Worm (Caenorhabditis elegans): ENCODE results near the gene maoc-1.

maoc-1 gene

ce11 chrII:7174843-7175242 lies 21.2 kb upstream of the maoc-1 start, which contains the start of gene glc-4:
Gene glc-4 (minus strand): TSS chrII:7174943.
- no peak for TF ChIP-seq mab-5 (tag; optimal IDR thresholded peaks at IDR 0.05)
- no peak for TF ChIP-seq mdl-1 (tag; optimal IDR thresholded peaks at IDR 0.05)
- TF ChIP-seq nhr-10 (tag; optimal IDR thresholded peaks at IDR 0.05), result no peak
- no peak for TF ChIP-seq ceh-16 (tag; optimal IDR thresholded peaks at IDR 0.05)

- TF ChIP-seq Y55F3AM.14 (GFP tag; optimal IDR thresholded peaks at IDR 0.05) (no peak), C34F6.9 (tag; optimal IDR thresholded peaks at IDR 0.05) (peak; percentile 0)
Observed at ce11 chrII:7176108-7176507, 20.0 kb upstream of the maoc-1 start.

ce11 chrII:7182630-7183029 lies 13.4 kb upstream of the maoc-1 start:
- TF ChIP-seq fos-1 (tag; optimal IDR thresholded peaks at IDR 0.05) (no peak), nhr-77 (tag; optimal IDR thresholded peaks at IDR 0.05) (no peak), gmeb-1 (tag; optimal IDR thresholded peaks at IDR 0.05) (no peak), ztf-11 (tag; optimal IDR thresholded peaks at IDR 0.05) (no peak), sma-3 (GFP tag; optimal IDR thresholded peaks at IDR 0.05) (no peak), sma-9 (GFP tag; optimal IDR thresholded peaks at IDR 0.05) (no peak), sma-9 (tag; optimal IDR thresholded peaks at IDR 0.05) (no peak), unc-39 (tag; optimal IDR thresholded peaks at IDR 0.05) (no peak), unc-55 (GFP tag; optimal IDR thresholded peaks at IDR 0.05) (peak; percentile 50), unc-62 (GFP tag; optimal IDR thresholded peaks at IDR 0.05) (no peak), aly-2 (tag; optimal IDR thresholded peaks at IDR 0.05) (no peak), lsy-2 (tag; optimal IDR thresholded peaks at IDR 0.05) (peak in 1 of 2 experiments; percentile 40), ztf-1 (GFP tag; conservative IDR thresholded peaks at IDR 0.05) (no peak), ama-1 (optimal IDR thresholded peaks at IDR 0.05) (no peak), nhr-6 (tag; optimal IDR thresholded peaks at IDR 0.05) (no peak), snpc-4 (tag; optimal IDR thresholded peaks at IDR 0.05) (no peak), mab-5 (tag; optimal IDR thresholded peaks at IDR 0.05) (no peak), nhr-129 (tag; optimal IDR thresholded peaks at IDR 0.05) (peak; percentile 12), mbf-1 (tag; optimal IDR thresholded peaks at IDR 0.05) (no peak), lin-11 (tag; optimal IDR thresholded peaks at IDR 0.05) (peak; percentile 31), elt-1 (tag; optimal IDR thresholded peaks at IDR 0.05) (no peak), nhr-237 (tag; optimal IDR thresholded peaks at IDR 0.05) (no peak), F13H6.1 (tag; optimal IDR thresholded peaks at IDR 0.05) (peak; percentile 18), ztf-4 (tag; optimal IDR thresholded peaks at IDR 0.05) (no peak), dmd-4 (tag; optimal IDR thresholded peaks at IDR 0.05) (no peak), crh-2 (tag; optimal IDR thresholded peaks at IDR 0.05) (peak; percentile 31), Y55F3AM.14 (GFP tag; optimal IDR thresholded peaks at IDR 0.05) (no peak), zag-1 (tag; optimal IDR thresholded peaks at IDR 0.05) (no peak), nhr-10 (tag; optimal IDR thresholded peaks at IDR 0.05) (no peak), C34F6.9 (tag; optimal IDR thresholded peaks at IDR 0.05) (peak; percentile 64), sem-4 (tag; optimal IDR thresholded peaks at IDR 0.05) (no peak), alr-1 (tag; optimal IDR thresholded peaks at IDR 0.05) (no peak)

- TF ChIP-seq R02D3.7 (tag; optimal IDR thresholded peaks at IDR 0.05) (no peak), snpc-4 (tag; optimal IDR thresholded peaks at IDR 0.05) (peak; percentile 22), sma-3 (GFP tag; optimal IDR thresholded peaks at IDR 0.05) (peak; percentile 55), lin-11 (tag; optimal IDR thresholded peaks at IDR 0.05) (peak; percentile 81), crh-2 (tag; optimal IDR thresholded peaks at IDR 0.05) (peak; percentile 35), ceh-82 (tag; optimal IDR thresholded peaks at IDR 0.05) (no peak), aly-2 (tag; optimal IDR thresholded peaks at IDR 0.05) (no peak), nhr-11 (tag; optimal IDR thresholded peaks at IDR 0.05) (no peak), nhr-23 (tag; optimal IDR thresholded peaks at IDR 0.05) (no peak), elt-1 (tag; optimal IDR thresholded peaks at IDR 0.05) (no peak), unc-62 (GFP tag; optimal IDR thresholded peaks at IDR 0.05) (no peak), nhr-12 (tag; optimal IDR thresholded peaks at IDR 0.05) (no peak), alr-1 (tag; optimal IDR thresholded peaks at IDR 0.05) (no peak), C34F6.9 (tag; optimal IDR thresholded peaks at IDR 0.05) (peak; percentile 67), ceh-16 (tag; optimal IDR thresholded peaks at IDR 0.05) (peak; percentile 41), Y55F3AM.14 (GFP tag; optimal IDR thresholded peaks at IDR 0.05) (peak; percentile 63), nhr-25 (tag; optimal IDR thresholded peaks at IDR 0.05) (no peak), nhr-6 (tag; optimal IDR thresholded peaks at IDR 0.05) (no peak), nhr-129 (tag; optimal IDR thresholded peaks at IDR 0.05) (peak; percentile 76), peb-1 (tag; optimal IDR thresholded peaks at IDR 0.05) (no peak), zag-1 (tag; optimal IDR thresholded peaks at IDR 0.05) (peak; percentile 15), lin-13 (GFP tag; optimal IDR thresholded peaks at IDR 0.05) (peak; percentile 73), fos-1 (tag; optimal IDR thresholded peaks at IDR 0.05) (peak; percentile 54), nhr-77 (tag; optimal IDR thresholded peaks at IDR 0.05) (no peak), sem-4 (tag; optimal IDR thresholded peaks at IDR 0.05) (peak; percentile 56), ztf-4 (tag; optimal IDR thresholded peaks at IDR 0.05) (peak; percentile 60), lin-39 (tag; optimal IDR thresholded peaks at IDR 0.05) (no peak), ZK546.5 (tag; optimal IDR thresholded peaks at IDR 0.05) (no peak), F13H6.1 (tag; optimal IDR thresholded peaks at IDR 0.05) (peak; percentile 65), mdl-1 (tag; optimal IDR thresholded peaks at IDR 0.05) (peak in 1 of 2 experiments; percentile 30), mbf-1 (tag; optimal IDR thresholded peaks at IDR 0.05) (no peak), lsy-2 (tag; optimal IDR thresholded peaks at IDR 0.05) (peak; percentile 7 to 61), sma-9 (GFP tag; optimal IDR thresholded peaks at IDR 0.05) (peak; percentile 84), sma-9 (tag; optimal IDR thresholded peaks at IDR 0.05) (no peak), dmd-4 (tag; optimal IDR thresholded peaks at IDR 0.05) (no peak)
Observed at ce11 chrII:7183493-7184272, 12.4 kb upstream of the maoc-1 start, which contains the start of gene pdl-1. Gene pdl-1 (plus strand): TSS chrII:7183801.
